Fruit fly (Drosophila melanogaster) whole organism, embryonic: ENCODE data around the gene CG8891.

Experiments used
- Bteb2 ChIP-seq: fragments of 200-800 bp; sonication (Bioruptor generic); optimal IDR thresholded peaks from 2 replicates; lab custom pipeline; 2016; ENCODE audit warnings: missing biosample characterization, missing genetic modification characterization
- CG10462 ChIP-seq: fragments of 200-800 bp; sonication (Bioruptor generic); optimal IDR thresholded peaks from 2 replicates; lab custom pipeline; 2016; ENCODE audit warnings: missing biosample characterization, missing genetic modification characterization
- CG11398 ChIP-seq: fragments of 200-800 bp; sonication (Bioruptor generic); optimal IDR thresholded peaks from 2 replicates; lab custom pipeline; 2016; ENCODE audit warnings: missing biosample characterization, missing genetic modification characterization
- CG17612 ChIP-seq: fragments of 200-800 bp; sonication (Bioruptor generic); IDR thresholded peaks from 2 replicates; pipeline ENCODE4 v1.3.6; 2022; ENCODE audit warnings: missing biosample characterization, missing genetic modification characterization
- CG1792 ChIP-seq: fragments of 200-800 bp; sonication (Bioruptor generic); optimal IDR thresholded peaks from 2 replicates; lab custom pipeline; 2016; ENCODE audit warnings: missing biosample characterization, missing genetic modification characterization
- CG18262 ChIP-seq: fragments of 200-800 bp; optimal IDR thresholded peaks from 3 replicates; lab custom pipeline; 2019; ENCODE audit warnings: missing biosample characterization, mild to moderate bottlenecking, missing genetic modification characterization, moderate library complexity
- CG2889 ChIP-seq: fragments of 200-800 bp; sonication (Bioruptor generic); IDR thresholded peaks from 3 replicates; pipeline ENCODE4 v1.3.6; 2022; ENCODE audit warnings: missing biosample characterization, missing genetic modification characterization
- CG34224 ChIP-seq: fragments of 200-800 bp; sonication (Bioruptor generic); IDR thresholded peaks from 3 replicates; pipeline ENCODE4 v1.3.6; 2022; ENCODE audit warnings: missing biosample characterization, missing genetic modification characterization; ENCODE audit not compliant: partially characterized antibody
- CG3847 ChIP-seq: fragments of 200-800 bp; sonication (Bioruptor generic); IDR thresholded peaks from 2 replicates; pipeline ENCODE4 v1.3.6; 2022; ENCODE audit warnings: missing biosample characterization, missing genetic modification characterization
- CG3995 ChIP-seq: fragments of 200-800 bp; sonication (Bioruptor generic); optimal IDR thresholded peaks from 3 replicates; lab custom pipeline; 2016; ENCODE audit warnings: missing biosample characterization, missing genetic modification characterization
- CG6813 ChIP-seq: fragments of 200-800 bp; sonication (Bioruptor generic); optimal IDR thresholded peaks from 2 replicates; lab custom pipeline; 2017; ENCODE audit warnings: missing biosample characterization, missing genetic modification characterization, mild to moderate bottlenecking, moderate library complexity, missing genetic modification reagents
- CG8478 ChIP-seq: fragments of >200 bp; optimal IDR thresholded peaks from 2 replicates; lab custom pipeline; 2018
- CG8765 ChIP-seq: fragments of 200-800 bp; sonication (Bioruptor generic); IDR thresholded peaks from 2 replicates; pipeline ENCODE4 v1.3.6; 2022; ENCODE audit warnings: missing biosample characterization, missing genetic modification characterization
- CG9609 ChIP-seq: fragments of 200-800 bp; sonication (Bioruptor generic); optimal IDR thresholded peaks from 3 replicates; lab custom pipeline; 2016; ENCODE audit warnings: missing biosample characterization, missing genetic modification characterization
- CHES-1-like ChIP-seq: fragments of 200-800 bp; sonication (Bioruptor generic); optimal IDR thresholded peaks from 2 replicates; lab custom pipeline; 2016; ENCODE audit warnings: missing biosample characterization, missing genetic modification characterization
- Camta ChIP-seq: fragments of 200-800 bp; sonication (Bioruptor generic); optimal IDR thresholded peaks from 2 replicates; lab custom pipeline; 2016; ENCODE audit warnings: missing biosample characterization, missing genetic modification characterization
- CoRest ChIP-seq: fragments of 200-800 bp; sonication (Bioruptor generic); optimal IDR thresholded peaks from 3 replicates; lab custom pipeline; 2018; ENCODE audit warnings: missing biosample characterization, mild to moderate bottlenecking, missing genetic modification characterization, moderate library complexity
- Deaf1 ChIP-seq: fragments of 200-800 bp; optimal IDR thresholded peaks from 3 replicates; lab custom pipeline; 2019; ENCODE audit warnings: missing biosample characterization, mild to moderate bottlenecking, missing genetic modification characterization, moderate library complexity
- Doc2 ChIP-seq: fragments of 200-800 bp; sonication (Bioruptor generic); IDR thresholded peaks from 2 replicates; pipeline ENCODE4 v1.3.6; 2022; ENCODE audit warnings: missing biosample characterization, missing genetic modification characterization
- Dp ChIP-seq: fragments of 200-800 bp; sonication (Bioruptor generic); optimal IDR thresholded peaks from 2 replicates; lab custom pipeline; 2018; ENCODE audit warnings: missing biosample characterization, mild to moderate bottlenecking, missing genetic modification characterization, moderate library complexity
- Hand ChIP-seq: fragments of 200-800 bp; sonication (Bioruptor generic); optimal IDR thresholded peaks from 2 replicates; lab custom pipeline; 2017; ENCODE audit warnings: mild to moderate bottlenecking, missing biosample characterization, missing genetic modification reagents, missing genetic modification characterization
- Hmx ChIP-seq: fragments of 200-800 bp; sonication (Bioruptor generic); optimal IDR thresholded peaks from 2 replicates; lab custom pipeline; 2016; ENCODE audit warnings: missing biosample characterization, missing genetic modification characterization
- Hr39 ChIP-seq: fragments of >200 bp; optimal IDR thresholded peaks from 2 replicates; lab custom pipeline; 2017
- Lim3 ChIP-seq: fragments of 200-800 bp; sonication (Bioruptor generic); IDR thresholded peaks from 2 replicates; pipeline ENCODE4 v1.3.6; 2022; ENCODE audit warnings: missing biosample characterization, missing genetic modification characterization
- Rx ChIP-seq: fragments of 200-800 bp; sonication (Bioruptor generic); IDR thresholded peaks from 2 replicates; pipeline ENCODE4 v1.3.6; 2022; ENCODE audit warnings: missing biosample characterization, missing genetic modification characterization
- Sry-β ChIP-seq: fragments of 200-800 bp; sonication (Bioruptor generic); optimal IDR thresholded peaks from 2 replicates; lab custom pipeline; 2018; ENCODE audit warnings: missing biosample characterization, mild to moderate bottlenecking, missing genetic modification characterization, moderate library complexity
- Xbp1 ChIP-seq: fragments of 200-800 bp; sonication (Bioruptor generic); optimal IDR thresholded peaks from 3 replicates; lab custom pipeline; 2016; ENCODE audit warnings: missing biosample characterization, mild to moderate bottlenecking, missing genetic modification characterization
- cato ChIP-seq: fragments of 200-800 bp; sonication (Bioruptor generic); optimal IDR thresholded peaks from 2 replicates; lab custom pipeline; 2016; ENCODE audit warnings: missing biosample characterization, missing genetic modification characterization, borderline replicate concordance
- crc ChIP-seq: fragments of 200-800 bp; sonication (Bioruptor generic); optimal IDR thresholded peaks from 2 replicates; lab custom pipeline; 2016; ENCODE audit warnings: missing biosample characterization, missing genetic modification characterization
- crol ChIP-seq: fragments of 200-800 bp; sonication (Bioruptor generic); IDR thresholded peaks from 2 replicates; pipeline ENCODE4 v1.3.6; 2022; ENCODE audit warnings: missing biosample characterization, missing genetic modification characterization
- crp ChIP-seq, 2 experiments: fragments of 200-800 bp; sonication (Bioruptor generic); optimal IDR thresholded peaks; 2 replicates in 1 of 2; 3 replicates in 1 of 2; lab custom pipeline; 2017; ENCODE audit warnings: missing biosample characterization in 2 of 2, missing genetic modification characterization in 2 of 2, mild to moderate bottlenecking in 1 of 2, moderate library complexity in 1 of 2
- danr ChIP-seq: fragments of 200-800 bp; sonication (Bioruptor generic); IDR thresholded peaks from 2 replicates; pipeline ENCODE4 v1.3.6; 2022; ENCODE audit warnings: missing biosample characterization, missing genetic modification characterization
- disco-r ChIP-seq: fragments of 200-800 bp; sonication (Bioruptor generic); optimal IDR thresholded peaks from 2 replicates; lab custom pipeline; 2016; ENCODE audit warnings: missing biosample characterization, missing genetic modification characterization
- dmrt11E ChIP-seq: fragments of 200-800 bp; sonication (Bioruptor generic); optimal IDR thresholded peaks from 3 replicates; lab custom pipeline; 2018; ENCODE audit warnings: missing biosample characterization, mild to moderate bottlenecking, missing genetic modification characterization, moderate library complexity
- gcm2 ChIP-seq: fragments of 200-800 bp; sonication (Bioruptor generic); optimal IDR thresholded peaks from 2 replicates; lab custom pipeline; 2016; ENCODE audit warnings: missing biosample characterization, missing genetic modification characterization
- grn ChIP-seq: fragments of 200-800 bp; sonication (Bioruptor generic); optimal IDR thresholded peaks from 3 replicates; lab custom pipeline; 2017; ENCODE audit warnings: missing biosample characterization, missing genetic modification characterization
- hb ChIP-seq: fragments of 200-800 bp; sonication (Bioruptor generic); IDR thresholded peaks from 3 replicates; pipeline ENCODE4 v1.3.6; 2022; ENCODE audit warnings: missing biosample characterization, missing genetic modification characterization; ENCODE audit not compliant: partially characterized antibody
- ind ChIP-seq: fragments of 200-800 bp; sonication (Bioruptor generic); optimal IDR thresholded peaks from 3 replicates; lab custom pipeline; 2016; ENCODE audit warnings: missing biosample characterization, missing genetic modification characterization
- kni ChIP-seq: fragments of 200-800 bp; sonication (Bioruptor generic); optimal IDR thresholded peaks from 3 replicates; lab custom pipeline; 2017; ENCODE audit warnings: mild to moderate bottlenecking, missing biosample characterization, missing genetic modification reagents, missing genetic modification characterization
- lab ChIP-seq: fragments of 200-800 bp; sonication (Bioruptor generic); optimal IDR thresholded peaks from 3 replicates; lab custom pipeline; 2017; ENCODE audit warnings: missing biosample characterization, missing genetic modification characterization, mild to moderate bottlenecking, moderate library complexity, missing genetic modification reagents
- lbe ChIP-seq: fragments of 200-800 bp; sonication (Bioruptor generic); optimal IDR thresholded peaks from 2 replicates; lab custom pipeline; 2016; ENCODE audit warnings: missing biosample characterization, mild to moderate bottlenecking, missing genetic modification characterization
- mirr ChIP-seq: fragments of 200-800 bp; sonication (Bioruptor generic); optimal IDR thresholded peaks from 3 replicates; lab custom pipeline; 2018; ENCODE audit warnings: missing biosample characterization, mild to moderate bottlenecking, missing genetic modification characterization
- oc ChIP-seq: fragments of 200-800 bp; sonication (Bioruptor generic); optimal IDR thresholded peaks from 2 replicates; lab custom pipeline; 2018; ENCODE audit warnings: missing biosample characterization, mild to moderate bottlenecking, missing genetic modification characterization, moderate library complexity
- pb ChIP-seq: fragments of 200-800 bp; sonication (Bioruptor generic); optimal IDR thresholded peaks from 3 replicates; lab custom pipeline; 2016; ENCODE audit warnings: missing biosample characterization, missing genetic modification characterization
- pros ChIP-seq: fragments of 200-800 bp; sonication (Bioruptor generic); optimal IDR thresholded peaks from 3 replicates; lab custom pipeline; 2019; ENCODE audit warnings: missing biosample characterization, mild to moderate bottlenecking, missing genetic modification characterization, moderate library complexity
- repo ChIP-seq: fragments of 200-800 bp; sonication (Bioruptor generic); optimal IDR thresholded peaks from 2 replicates; lab custom pipeline; 2016; ENCODE audit warnings: missing biosample characterization, missing genetic modification characterization
- run ChIP-seq: fragments of 200-800 bp; sonication (Bioruptor generic); optimal IDR thresholded peaks from 3 replicates; lab custom pipeline; 2018; ENCODE audit warnings: missing biosample characterization, mild to moderate bottlenecking, missing genetic modification characterization
- tap ChIP-seq: fragments of 200-800 bp; optimal IDR thresholded peaks from 3 replicates; lab custom pipeline; 2019; ENCODE audit warnings: missing biosample characterization, mild to moderate bottlenecking, missing genetic modification characterization, moderate library complexity
- tna ChIP-seq: fragments of 200-800 bp; sonication (Bioruptor generic); IDR thresholded peaks from 2 replicates; pipeline ENCODE4 v1.3.6; 2022; ENCODE audit warnings: missing biosample characterization, missing genetic modification characterization; ENCODE audit not compliant: partially characterized antibody
- unpg ChIP-seq: fragments of 200-800 bp; sonication (Bioruptor generic); optimal IDR thresholded peaks from 3 replicates; lab custom pipeline; 2018; ENCODE audit warnings: missing biosample characterization, mild to moderate bottlenecking, missing genetic modification characterization, moderate library complexity
- zfh1 ChIP-seq: fragments of 200-800 bp; sonication (Bioruptor generic); IDR thresholded peaks from 3 replicates; pipeline ENCODE4 v1.3.6; 2022; ENCODE audit warnings: missing biosample characterization, missing genetic modification characterization
- zfh2 ChIP-seq: fragments of 200-800 bp; sonication (Bioruptor generic); optimal IDR thresholded peaks from 2 replicates; lab custom pipeline; 2016; ENCODE audit warnings: missing biosample characterization, missing genetic modification characterization

CG8891 gene

DNA sequence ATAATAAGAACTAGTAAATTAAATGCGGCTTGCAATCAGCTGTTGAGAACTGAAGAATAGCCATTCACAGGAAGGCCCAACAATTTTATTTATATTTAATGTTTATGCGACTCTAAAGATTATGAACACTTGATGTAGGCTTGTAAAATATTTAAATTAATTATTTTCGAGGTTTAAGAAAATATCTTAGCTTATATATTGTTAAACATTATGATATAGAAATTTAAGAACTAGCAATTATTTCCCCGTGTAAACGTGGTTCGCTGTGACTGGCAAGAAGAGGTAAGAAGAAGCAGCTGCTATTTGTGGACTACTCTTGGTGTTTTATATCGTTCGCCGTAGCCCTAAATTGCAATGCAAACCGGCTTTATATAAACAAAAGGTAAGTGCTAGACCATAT is 33.9 kb downstream of the CG8891 start, which contains the start of the genes mRpL24 and betaggt-I (continued):
- TF ChIP-seq oc (tag; lab: Kevin White, UChicago) (peak; percentile 95), CG17612 (peak; percentile 89), unpg (GFP tag; lab: Kevin White, UChicago) (peak; percentile 98), kni (GFP tag; lab: Kevin White, UChicago) (no peak), Deaf1 (peak; percentile 81), zfh2 (GFP tag; lab: Kevin White, UChicago) (peak; percentile 87), ind (GFP tag; lab: Kevin White, UChicago) (peak; percentile 94), Doc2 (GFP tag; lab: Robert Waterston, UW) (peak; percentile 84), Camta (GFP tag; lab: Kevin White, UChicago) (peak; percentile 68), CG18262 (peak; percentile 97), lbe (GFP tag; lab: Kevin White, UChicago) (peak; percentile 95), CG3995 (GFP tag; lab: Kevin White, UChicago) (peak; percentile 70), Hand (peak; percentile 77), CG9609 (GFP tag; lab: Kevin White, UChicago) (peak; percentile 62), CG2889 (GFP tag; lab: Robert Waterston, UW) (peak; percentile 95), crol (GFP tag; lab: Robert Waterston, UW) (peak; percentile 62), CG10462 (peak; percentile 91), pros (GFP tag; lab: Kevin White, UChicago) (peak; percentile 29), tap (tag; lab: Kevin White, UChicago) (peak; percentile 95), pb (GFP tag; lab: Kevin White, UChicago) (no peak), CG1792 (GFP tag; lab: Kevin White, UChicago) (peak; percentile 62), grn (peak; percentile 56), Hr39 (lab: Kevin White, UChicago) (no peak), crc (GFP tag; lab: Kevin White, UChicago) (no peak), Bteb2 (GFP tag; lab: Kevin White, UChicago) (peak; percentile 92), CoRest (tag; lab: Kevin White, UChicago) (peak; percentile 98), tna (GFP tag; lab: Robert Waterston, UW) (no peak), Hmx (GFP tag; lab: Kevin White, UChicago) (peak; percentile 80), mirr (peak; percentile 72), Dp (GFP tag; lab: Kevin White, UChicago) (peak; percentile 25), crp (GFP tag; optimal IDR thresholded peaks at IDR 0.05; lab: Kevin White, UChicago) (peak; percentile 38 to 94), CHES-1-like (peak; percentile 67), CG8765 (GFP tag; lab: Robert Waterston, UW) (peak; percentile 95), Lim3 (peak; percentile 75; the same call in 1 of the 2 replicates), hb (GFP tag; lab: Robert Waterston, UW) (no peak), disco-r (peak; percentile 53), CG6813 (GFP tag; lab: Kevin White, UChicago) (peak; percentile 86), cato (GFP tag; lab: Kevin White, UChicago) (peak; percentile 89), CG8478 (lab: Kevin White, UChicago) (no peak), lab (GFP tag; lab: Kevin White, UChicago) (peak; percentile 97), CG3847 (GFP tag; lab: Robert Waterston, UW) (peak; percentile 97), danr (peak; percentile 90), CG11398 (GFP tag; lab: Kevin White, UChicago) (peak; percentile 28), gcm2 (peak; percentile 70), zfh1 (peak; percentile 98), repo (GFP tag; lab: Kevin White, UChicago) (peak; percentile 12), Sry-β (GFP tag; lab: Kevin White, UChicago) (peak; percentile 43), run (tag; lab: Kevin White, UChicago) (peak; percentile 88), Xbp1 (GFP tag; lab: Kevin White, UChicago) (peak; percentile 97), Rx (GFP tag; lab: Robert Waterston, UW) (peak; percentile 97), CG34224 (GFP tag; lab: Robert Waterston, UW) (no peak), dmrt11E (peak; percentile 96)
